Worm (Caenorhabditis elegans) whole organism, young adult: Measurements from ENCODE around the gene gst-44.
A peak's percentile ranks its signal among the peaks of the same experiment; 100 is the strongest.
"Not testable (repeated sequence)": the region's sequence is repeated elsewhere in the genome, so short reads cannot be mapped to it uniquely, and the experiment has no call there.

ENCODE experiments used
- B0019.2 ChIP-seq: fragments of 200-800 bp; sonication (Bioruptor generic); conservative IDR thresholded peaks from 2 replicates; pipeline ENCODE4 v1.3.6; 2022; ENCODE audit warnings: missing genetic modification reagents, missing genetic modification characterization, missing compliant biosample characterization
- B0261.1 ChIP-seq: sonication (generic microtip); optimal IDR thresholded peaks from 2 replicates; lab custom pipeline; 2016; ENCODE audit warnings: mild to moderate bottlenecking, missing genetic modification characterization, moderate library complexity, missing compliant biosample characterization
- D2030.7 ChIP-seq: fragments of 200-800 bp; sonication (Bioruptor generic); IDR thresholded peaks from 2 replicates; pipeline ENCODE4 v1.3.6; 2022; ENCODE audit warnings: missing genetic modification reagents, missing genetic modification characterization, missing compliant biosample characterization
- F49E8.2 ChIP-seq: sonication (generic microtip); optimal IDR thresholded peaks from 3 replicates; lab custom pipeline; 2017; ENCODE audit warnings: missing genetic modification characterization, mild to moderate bottlenecking, missing compliant biosample characterization, antibody characterized with exemption, moderate library complexity; ENCODE audit not compliant: insufficient read depth
- F55B11.4 ChIP-seq: sonication (generic microtip); optimal IDR thresholded peaks from 2 replicates; lab custom pipeline; 2016; ENCODE audit warnings: missing compliant biosample characterization, missing genetic modification characterization, borderline replicate concordance; ENCODE audit not compliant: insufficient read depth
- F57C9.4 ChIP-seq: sonication (generic microtip); optimal IDR thresholded peaks from 2 replicates; lab custom pipeline; 2017; ENCODE audit warnings: mild to moderate bottlenecking, missing genetic modification characterization, missing compliant biosample characterization
- K12H6.12 ChIP-seq: fragments of 200-800 bp; sonication (Bioruptor generic); optimal IDR thresholded peaks from 2 replicates; lab custom pipeline; 2018; ENCODE audit warnings: mild to moderate bottlenecking, missing genetic modification characterization, missing compliant biosample characterization
- cebp-2 ChIP-seq: fragments of 200-800 bp; sonication (Bioruptor generic); IDR thresholded peaks from 2 replicates; pipeline ENCODE4 v1.3.6; 2022; ENCODE audit warnings: missing genetic modification characterization, missing compliant biosample characterization
- die-1 ChIP-seq: sonication (generic microtip); optimal IDR thresholded peaks from 2 replicates; lab custom pipeline; 2016; ENCODE audit warnings: missing genotype, mild to moderate bottlenecking, missing genetic modification characterization, missing compliant biosample characterization
- dox-1 ChIP-seq: fragments of 200-800 bp; sonication (Bioruptor generic); IDR thresholded peaks from 2 replicates; pipeline ENCODE4 v1.3.6; 2022; ENCODE audit warnings: missing genetic modification reagents, missing genetic modification characterization, missing compliant biosample characterization
- egrh-3 ChIP-seq: fragments of 200-800 bp; sonication (Bioruptor generic); IDR thresholded peaks from 2 replicates; pipeline ENCODE4 v1.3.6; 2022; ENCODE audit warnings: missing genetic modification reagents, missing genetic modification characterization, missing compliant biosample characterization
- gei-17 ChIP-seq: fragments of 200-800 bp; sonication (Bioruptor generic); optimal IDR thresholded peaks from 2 replicates; lab custom pipeline; 2018; ENCODE audit warnings: mild to moderate bottlenecking, missing genetic modification characterization, missing compliant biosample characterization
- hlh-26 ChIP-seq: fragments of 200-800 bp; sonication (Bioruptor generic); conservative IDR thresholded peaks from 2 replicates; pipeline ENCODE4 v1.3.6; 2022; ENCODE audit warnings: missing genetic modification reagents, missing genetic modification characterization, missing compliant biosample characterization
- hmg-1.2 ChIP-seq: fragments of 200-800 bp; sonication (Bioruptor generic); IDR thresholded peaks from 2 replicates; pipeline ENCODE4 v1.3.6; 2022; ENCODE audit warnings: missing genetic modification reagents, missing genetic modification characterization, missing compliant biosample characterization
- hmg-20 ChIP-seq: fragments of 200-800 bp; sonication (Bioruptor generic); IDR thresholded peaks from 2 replicates; pipeline ENCODE4 v1.3.6; 2022; ENCODE audit warnings: missing genetic modification reagents, missing genetic modification characterization, missing compliant biosample characterization
- hsf-1 ChIP-seq: fragments of 200-800 bp; sonication (Bioruptor generic); IDR thresholded peaks from 2 replicates; pipeline ENCODE4 v1.3.6; 2022; ENCODE audit warnings: missing genetic modification reagents, missing genetic modification characterization, missing compliant biosample characterization
- let-526 ChIP-seq: fragments of 200-800 bp; sonication (Bioruptor generic); IDR thresholded peaks from 2 replicates; pipeline ENCODE4 v1.3.6; 2022; ENCODE audit warnings: missing genetic modification reagents, missing genetic modification characterization, missing compliant biosample characterization
- lin-26 ChIP-seq: fragments of 200-800 bp; sonication (Bioruptor generic); IDR thresholded peaks from 2 replicates; pipeline ENCODE4 v1.3.6; 2022; ENCODE audit warnings: missing genetic modification reagents, missing genetic modification characterization, missing compliant biosample characterization
- madf-10 ChIP-seq: sonication (generic microtip); optimal IDR thresholded peaks from 2 replicates; lab custom pipeline; 2016; ENCODE audit warnings: mild to moderate bottlenecking, missing genetic modification characterization, missing compliant biosample characterization
- madf-6 ChIP-seq: fragments of 200-800 bp; sonication (Bioruptor generic); IDR thresholded peaks from 2 replicates; pipeline ENCODE4 v1.3.6; 2022; ENCODE audit warnings: missing genetic modification reagents, missing genetic modification characterization, missing compliant biosample characterization
- mcd-1 ChIP-seq: fragments of 200-800 bp; sonication (Bioruptor generic); IDR thresholded peaks from 2 replicates; pipeline ENCODE4 v1.3.6; 2022; ENCODE audit warnings: missing genetic modification reagents, missing genetic modification characterization, missing compliant biosample characterization
- nfya-1 ChIP-seq: sonication (generic microtip); optimal IDR thresholded peaks from 2 replicates; lab custom pipeline; 2017; ENCODE audit warnings: antibody characterized with exemption, missing compliant biosample characterization, missing genetic modification characterization, borderline replicate concordance; ENCODE audit not compliant: insufficient read depth
- nhr-80 ChIP-seq: sonication (generic microtip); optimal IDR thresholded peaks from 2 replicates; lab custom pipeline; 2016; ENCODE audit warnings: missing genetic modification characterization, missing compliant biosample characterization
- nhr-90 ChIP-seq: sonication (generic microtip); optimal IDR thresholded peaks from 2 replicates; lab custom pipeline; 2016; ENCODE audit warnings: missing genotype, mild to moderate bottlenecking, missing genetic modification characterization, missing compliant biosample characterization
- pbrm-1 ChIP-seq: fragments of 200-800 bp; sonication (Bioruptor generic); IDR thresholded peaks from 2 replicates; pipeline ENCODE4 v1.3.6; 2022; ENCODE audit warnings: missing genetic modification reagents, missing genetic modification characterization, missing compliant biosample characterization
- rpc-1 ChIP-seq, 2 experiments: fragments of 150-350 bp in 1 of 2; sonication (generic microtip) in 1 of 2; optimal IDR thresholded peaks; 2 replicates each; lab custom pipeline; 2014 to 2018; ENCODE audit warnings: missing biosample characterization in 1 of 2, missing genetic modification characterization in 1 of 2, missing genetic modification reagents in 1 of 2, missing genotype in 1 of 2
- snpc-4 ChIP-seq, 5 experiments: fragments of 150-350 bp in 1 of 5; sonication (generic microtip) in 4 of 5; optimal IDR thresholded peaks; 2 replicates each; lab custom pipeline; 2014 to 2018; ENCODE audit warnings: missing genetic modification characterization in 5 of 5, missing biosample characterization in 3 of 5, antibody characterized with exemption in 2 of 5, mild to moderate bottlenecking in 2 of 5, missing compliant biosample characterization in 2 of 5, missing genotype in 2 of 5, moderate library complexity in 2 of 5, missing genetic modification reagents in 1 of 5
- tbp1 ChIP-seq: fragments of 200-800 bp; sonication (Bioruptor generic); optimal IDR thresholded peaks from 2 replicates; lab custom pipeline; 2018; ENCODE audit warnings: mild to moderate bottlenecking, missing genetic modification characterization, missing compliant biosample characterization
- tbx-9 ChIP-seq: sonication (generic microtip); optimal IDR thresholded peaks from 2 replicates; lab custom pipeline; 2016; ENCODE audit warnings: borderline replicate concordance, missing genetic modification characterization, inconsistent platforms, missing compliant biosample characterization
- ztf-18 ChIP-seq: sonication (generic microtip); optimal IDR thresholded peaks from 2 replicates; lab custom pipeline; 2016; ENCODE audit warnings: missing genotype, mild to moderate bottlenecking, missing genetic modification characterization, missing compliant biosample characterization
- ztf-25 ChIP-seq: fragments of 200-800 bp; sonication (Bioruptor generic); IDR thresholded peaks from 2 replicates; pipeline ENCODE4 v1.3.6; 2022; ENCODE audit warnings: missing genetic modification reagents, missing genetic modification characterization, missing compliant biosample characterization

gst-44 gene

DNA sequence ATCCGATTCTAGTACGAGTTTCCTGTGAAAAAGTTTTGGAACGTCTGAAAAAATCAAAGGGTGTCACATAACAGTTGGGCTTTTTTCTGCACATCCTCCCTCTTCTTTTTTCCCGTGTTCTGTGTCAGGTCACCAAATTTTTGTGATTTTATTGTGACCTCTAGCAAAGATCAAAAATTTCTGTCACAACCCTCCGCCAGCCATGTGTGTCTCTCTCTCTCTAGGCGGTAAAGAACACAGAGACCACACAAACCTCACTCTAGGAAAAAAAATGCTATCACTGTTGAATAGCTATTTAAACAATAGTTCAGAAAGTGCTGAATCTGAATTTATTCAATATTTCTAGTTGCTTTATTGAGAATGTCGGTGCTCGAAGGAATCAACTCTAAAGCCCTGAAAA is at the start of gene gst-44:
TSS of gene gst-44 (plus strand) at position 237 of the 400 bp plus-strand sequence.
- TF ChIP-seq nhr-80 (tag; lab: Kevin White, UChicago) (peak; percentile 62), B0019.2 (GFP tag; lab: Robert Waterston, UW) (no peak), let-526 (GFP tag; lab: Robert Waterston, UW) (no peak), hmg-1.2 (no peak), gei-17 (GFP tag; lab: Kevin White, UChicago) (no peak), rpc-1 (optimal IDR thresholded peaks at IDR 0.05; lab: Kevin White, UChicago) (no peak), rpc-1 (tag; optimal IDR thresholded peaks at IDR 0.05; lab: Kevin White, UChicago) (no peak), B0261.1 (tag; lab: Kevin White, UChicago) (no peak)
- TF ChIP-seq, all 124 proteins: peak for 1

ce11 chrV:16341497-16342257 is 49.0 kb upstream of the gst-44 start:
- TF ChIP-seq die-1 (peak; percentile 13), hmg-1.2 (peak; percentile 33; the same call in 1 of the 2 replicates), cebp-2 (0 out of 2 replicates have a peak, but pooled peaks have one; percentile 64), lin-26 (peak; percentile 36; the same call in 1 of the 2 replicates), madf-10 (tag; lab: Kevin White, UChicago) (peak; percentile 10), tbp1 (GFP tag; lab: Kevin White, UChicago) (peak; percentile 82), ztf-25 (GFP tag; lab: Robert Waterston, UW) (0 out of 2 replicates have a peak, but pooled peaks have one; percentile 2), ztf-18 (tag; lab: Kevin White, UChicago) (peak; percentile 34), hsf-1 (GFP tag; lab: Robert Waterston, UW) (0 out of 2 replicates have a peak, but pooled peaks have one; percentile 12), dox-1 (GFP tag; lab: Robert Waterston, UW) (0 out of 2 replicates have a peak, but pooled peaks have one; percentile 35), mcd-1 (GFP tag; lab: Robert Waterston, UW) (0 out of 2 replicates have a peak, but pooled peaks have one; percentile 40), snpc-4 (tag; optimal IDR thresholded peaks at IDR 0.05; lab: Kevin White, UChicago) (peak in 2 of 4 experiments; percentile 77 to 81), B0261.1 (tag; lab: Kevin White, UChicago) (peak; percentile 67), egrh-3 (0 out of 2 replicates have a peak, but pooled peaks have one; percentile 17), rpc-1 (optimal IDR thresholded peaks at IDR 0.05; lab: Kevin White, UChicago) (peak; percentile 54), rpc-1 (tag; optimal IDR thresholded peaks at IDR 0.05; lab: Kevin White, UChicago) (peak; percentile 72), D2030.7 (GFP tag; lab: Robert Waterston, UW) (0 out of 2 replicates have a peak, but pooled peaks have one; percentile 34), F49E8.2 (tag; lab: Kevin White, UChicago) (peak; percentile 0), pbrm-1 (0 out of 2 replicates have a peak, but pooled peaks have one; percentile 43), nhr-90 (tag; lab: Kevin White, UChicago) (peak; percentile 10)
- TF ChIP-seq snpc-4 (GFP tag; optimal IDR thresholded peaks at IDR 0.05; lab: Kevin White, UChicago) = not testable (repeated sequence)

ce11 chrV:16342258-16342618 is 48.5 kb upstream of the gst-44 start, which contains the start of gene nhr-193:
Gene nhr-193 (plus strand): TSS chrV:16342308.
- TF ChIP-seq hlh-26 (GFP tag; lab: Robert Waterston, UW) (no peak), madf-6 (GFP tag; lab: Robert Waterston, UW) (no peak), hmg-20 (GFP tag; lab: Robert Waterston, UW) (no peak), nhr-80 (tag; lab: Kevin White, UChicago) (peak; percentile 24), tbx-9 (tag; lab: Kevin White, UChicago) (no peak), nfya-1 (tag; lab: Kevin White, UChicago) (no peak), F57C9.4 (no peak), F55B11.4 (tag; lab: Kevin White, UChicago) (no peak), K12H6.12 (no peak)
